Fruit fly (Drosophila melanogaster) whole organism, embryonic: ENCODE results near the gene al.

Experiments
- B-H2 ChIP-seq: fragments of 200-800 bp; sonication (Bioruptor generic); optimal IDR thresholded peaks from 2 replicates; lab custom pipeline; 2018; ENCODE audit warnings: missing biosample characterization, mild to moderate bottlenecking, missing genetic modification characterization
- CG11247 ChIP-seq: fragments of 200-800 bp; sonication (Bioruptor generic); IDR thresholded peaks from 2 replicates; pipeline ENCODE4 v1.3.6; 2022; ENCODE audit warnings: missing biosample characterization, missing genetic modification characterization
- CG11504 ChIP-seq: fragments of 200-800 bp; sonication (Bioruptor generic); optimal IDR thresholded peaks from 3 replicates; lab custom pipeline; 2019; ENCODE audit warnings: missing biosample characterization, mild to moderate bottlenecking, missing genetic modification characterization, moderate library complexity
- CG11723 ChIP-seq: fragments of 200-800 bp; sonication (Bioruptor generic); optimal IDR thresholded peaks from 2 replicates; lab custom pipeline; 2017; ENCODE audit warnings: missing biosample characterization, mild to moderate bottlenecking, missing genetic modification characterization
- CG12071 ChIP-seq: fragments of 200-800 bp; sonication (Bioruptor generic); optimal IDR thresholded peaks from 3 replicates; lab custom pipeline; 2018; ENCODE audit warnings: missing biosample characterization, mild to moderate bottlenecking, missing genetic modification characterization
- CG12942 ChIP-seq: fragments of 200-800 bp; sonication (Bioruptor generic); optimal IDR thresholded peaks from 3 replicates; lab custom pipeline; 2016; ENCODE audit warnings: missing biosample characterization, missing genetic modification characterization
- CG14860 ChIP-seq: fragments of 200-800 bp; sonication (Bioruptor generic); IDR thresholded peaks from 3 replicates; pipeline ENCODE4 v1.3.6; 2022; ENCODE audit warnings: missing biosample characterization, missing genetic modification characterization; ENCODE audit not compliant: partially characterized antibody
- CG15073 ChIP-seq: fragments of 200-800 bp; sonication (Bioruptor generic); optimal IDR thresholded peaks from 2 replicates; lab custom pipeline; 2016; ENCODE audit warnings: missing biosample characterization, missing genetic modification characterization
- CG1529 ChIP-seq: fragments of 200-800 bp; sonication (Bioruptor generic); optimal IDR thresholded peaks from 3 replicates; lab custom pipeline; 2018; ENCODE audit warnings: missing biosample characterization, missing genetic modification characterization
- CG1602 ChIP-seq: fragments of 200-800 bp; sonication (Bioruptor generic); optimal IDR thresholded peaks from 3 replicates; lab custom pipeline; 2016; ENCODE audit warnings: missing biosample characterization, missing genetic modification characterization
- CG17612 ChIP-seq: fragments of 200-800 bp; sonication (Bioruptor generic); IDR thresholded peaks from 2 replicates; pipeline ENCODE4 v1.3.6; 2022; ENCODE audit warnings: missing biosample characterization, missing genetic modification characterization
- CG1832 ChIP-seq: fragments of 200-800 bp; sonication (Bioruptor generic); optimal IDR thresholded peaks from 2 replicates; lab custom pipeline; 2017; ENCODE audit warnings: missing biosample characterization, mild to moderate bottlenecking, missing genetic modification characterization, inconsistent platforms
- CG18764 ChIP-seq: fragments of 200-800 bp; sonication (Bioruptor generic); optimal IDR thresholded peaks from 3 replicates; lab custom pipeline; 2016; ENCODE audit warnings: missing biosample characterization, missing genetic modification characterization
- CG2120 ChIP-seq: fragments of 200-800 bp; sonication (Bioruptor generic); optimal IDR thresholded peaks from 3 replicates; lab custom pipeline; 2016; ENCODE audit warnings: missing biosample characterization, missing genetic modification characterization
- CG30431 ChIP-seq: fragments of 200-800 bp; sonication (Bioruptor generic); optimal IDR thresholded peaks from 2 replicates; lab custom pipeline; 2017; ENCODE audit warnings: missing biosample characterization, missing genetic modification characterization
- CG31388 ChIP-seq: fragments of 200-800 bp; sonication (Bioruptor generic); optimal IDR thresholded peaks from 2 replicates; lab custom pipeline; 2016; ENCODE audit warnings: missing biosample characterization, missing genetic modification characterization
- CG5953 ChIP-seq: fragments of 200-800 bp; sonication (Bioruptor generic); IDR thresholded peaks from 2 replicates; pipeline ENCODE4 v1.3.6; 2022; ENCODE audit warnings: missing biosample characterization, missing genetic modification characterization
- CkIIα-i1 ChIP-seq: fragments of 200-800 bp; sonication (Bioruptor generic); IDR thresholded peaks from 2 replicates; pipeline ENCODE4 v1.3.6; 2022; ENCODE audit warnings: missing biosample characterization, missing genetic modification characterization
- D19A ChIP-seq: fragments of 200-800 bp; optimal IDR thresholded peaks from 3 replicates; lab custom pipeline; 2019; ENCODE audit warnings: missing biosample characterization, mild to moderate bottlenecking, missing genetic modification characterization, moderate library complexity
- Dll ChIP-seq: fragments of 200-800 bp; sonication (Bioruptor generic); IDR thresholded peaks from 4 replicates; pipeline ENCODE4 v1.3.6; 2022; ENCODE audit warnings: missing biosample characterization, missing genetic modification characterization; ENCODE audit not compliant: partially characterized antibody
- Dp ChIP-seq: fragments of 200-800 bp; sonication (Bioruptor generic); optimal IDR thresholded peaks from 2 replicates; lab custom pipeline; 2018; ENCODE audit warnings: missing biosample characterization, mild to moderate bottlenecking, missing genetic modification characterization, moderate library complexity
- Ets97D ChIP-seq: fragments of 200-800 bp; sonication (Bioruptor generic); optimal IDR thresholded peaks from 3 replicates; lab custom pipeline; 2016; ENCODE audit warnings: missing biosample characterization, missing genetic modification characterization
- HHEX ChIP-seq: fragments of 200-800 bp; sonication (Bioruptor generic); optimal IDR thresholded peaks from 3 replicates; lab custom pipeline; 2017; ENCODE audit warnings: missing biosample characterization, mild to moderate bottlenecking, missing genetic modification characterization, missing genetic modification reagents
- Lpt ChIP-seq: fragments of >200 bp; optimal IDR thresholded peaks from 2 replicates; lab custom pipeline; 2018; ENCODE audit warnings: missing biosample characterization, missing genetic modification characterization
- MBD-R2 ChIP-seq: fragments of 200-800 bp; sonication (Bioruptor generic); IDR thresholded peaks from 2 replicates; pipeline ENCODE4 v1.3.6; 2022; ENCODE audit warnings: missing biosample characterization, missing genetic modification characterization
- Med ChIP-seq: fragments of 200-800 bp; sonication (Bioruptor generic); peaks from one replicate; lab custom pipeline; 2016; ENCODE audit warnings: missing biosample characterization, missing genetic modification characterization, mild to moderate bottlenecking, inconsistent platforms, moderate library complexity
- Myb ChIP-seq: fragments of 200-800 bp; sonication (Bioruptor generic); optimal IDR thresholded peaks from 2 replicates; lab custom pipeline; 2016; ENCODE audit warnings: missing biosample characterization, missing genetic modification characterization
- NK7.1 ChIP-seq: fragments of 200-800 bp; sonication (Bioruptor generic); optimal IDR thresholded peaks from 3 replicates; lab custom pipeline; 2016; ENCODE audit warnings: missing biosample characterization, missing genetic modification characterization
- Ptx1 ChIP-seq: fragments of 200-800 bp; sonication (Bioruptor generic); IDR thresholded peaks from 2 replicates; pipeline ENCODE4 v1.3.6; 2022; ENCODE audit warnings: missing biosample characterization, missing genetic modification characterization
- Side ChIP-seq: fragments of 200-800 bp; sonication (Bioruptor generic); optimal IDR thresholded peaks from 2 replicates; lab custom pipeline; 2016; ENCODE audit warnings: missing biosample characterization, missing genetic modification characterization
- Xbp1 ChIP-seq: fragments of 200-800 bp; sonication (Bioruptor generic); optimal IDR thresholded peaks from 3 replicates; lab custom pipeline; 2016; ENCODE audit warnings: missing biosample characterization, mild to moderate bottlenecking, missing genetic modification characterization
- aop ChIP-seq: fragments of 200-800 bp; sonication (Bioruptor generic); IDR thresholded peaks from 2 replicates; pipeline ENCODE4 v1.3.6; 2022; ENCODE audit warnings: missing biosample characterization, missing genetic modification characterization
- ara ChIP-seq: fragments of 200-800 bp; sonication (Bioruptor generic); IDR thresholded peaks from 2 replicates; pipeline ENCODE4 v1.3.6; 2022; ENCODE audit warnings: missing biosample characterization, missing genetic modification characterization
- ase ChIP-seq: fragments of 200-800 bp; sonication (Bioruptor generic); IDR thresholded peaks from 3 replicates; pipeline ENCODE4 v1.3.6; 2022; ENCODE audit warnings: missing biosample characterization, missing genetic modification characterization
- btn ChIP-seq: fragments of 200-800 bp; sonication (Bioruptor generic); optimal IDR thresholded peaks from 2 replicates; lab custom pipeline; 2016; ENCODE audit warnings: missing biosample characterization, missing genetic modification characterization
- cwo ChIP-seq: fragments of 200-800 bp; sonication (Bioruptor generic); optimal IDR thresholded peaks from 3 replicates; lab custom pipeline; 2017; ENCODE audit warnings: missing biosample characterization, missing genetic modification characterization, mild to moderate bottlenecking, moderate library complexity, missing genetic modification reagents
- dati ChIP-seq: fragments of 200-800 bp; sonication (Bioruptor generic); IDR thresholded peaks from 2 replicates; pipeline ENCODE4 v1.3.6; 2022; ENCODE audit warnings: missing biosample characterization, missing genetic modification characterization
- dimm ChIP-seq: fragments of 200-800 bp; sonication (Bioruptor generic); IDR thresholded peaks from 2 replicates; pipeline ENCODE4 v1.3.6; 2022; ENCODE audit warnings: missing biosample characterization, missing genetic modification characterization
- gcm ChIP-seq: fragments of 200-800 bp; sonication (Bioruptor generic); optimal IDR thresholded peaks from 2 replicates; lab custom pipeline; 2019; ENCODE audit warnings: missing biosample characterization, mild to moderate bottlenecking, missing genetic modification characterization, moderate library complexity
- mam ChIP-seq: fragments of 200-800 bp; sonication (Bioruptor generic); optimal IDR thresholded peaks from 3 replicates; lab custom pipeline; 2016; ENCODE audit warnings: missing biosample characterization, missing genetic modification characterization
- nerfin-2 ChIP-seq: fragments of 200-800 bp; sonication (Bioruptor generic); IDR thresholded peaks from 2 replicates; pipeline ENCODE4 v1.3.6; 2022; ENCODE audit warnings: missing biosample characterization, missing genetic modification characterization; ENCODE audit not compliant: partially characterized antibody
- pzg ChIP-seq: fragments of 200-800 bp; sonication (Bioruptor generic); optimal IDR thresholded peaks from 3 replicates; lab custom pipeline; 2018; ENCODE audit warnings: missing biosample characterization, mild to moderate bottlenecking, missing genetic modification characterization, moderate library complexity
- run ChIP-seq: fragments of 200-800 bp; sonication (Bioruptor generic); optimal IDR thresholded peaks from 3 replicates; lab custom pipeline; 2018; ENCODE audit warnings: missing biosample characterization, mild to moderate bottlenecking, missing genetic modification characterization
- sens-2 ChIP-seq: fragments of 200-800 bp; sonication (Bioruptor generic); IDR thresholded peaks from 2 replicates; pipeline ENCODE4 v1.3.6; 2022; ENCODE audit warnings: missing biosample characterization, missing genetic modification characterization
- sim ChIP-seq: fragments of 200-800 bp; sonication (Bioruptor generic); IDR thresholded peaks from 2 replicates; pipeline ENCODE4 v1.3.6; 2022; ENCODE audit warnings: missing biosample characterization, missing genetic modification characterization
- sob ChIP-seq: fragments of 200-800 bp; sonication (Bioruptor generic); IDR thresholded peaks from 2 replicates; pipeline ENCODE4 v1.3.6; 2022; ENCODE audit warnings: missing biosample characterization, missing genetic modification characterization
- sqz ChIP-seq: fragments of 200-800 bp; sonication (Bioruptor generic); optimal IDR thresholded peaks from 3 replicates; lab custom pipeline; 2018; ENCODE audit warnings: missing biosample characterization, mild to moderate bottlenecking, missing genetic modification characterization
- sr ChIP-seq: fragments of 200-800 bp; sonication (Bioruptor generic); IDR thresholded peaks from 3 replicates; pipeline ENCODE4 v1.3.6; 2022; ENCODE audit warnings: missing biosample characterization, missing genetic modification characterization
- tup ChIP-seq: fragments of 200-800 bp; sonication (Bioruptor generic); optimal IDR thresholded peaks from 2 replicates; lab custom pipeline; 2016; ENCODE audit warnings: missing biosample characterization, mild to moderate bottlenecking, missing genetic modification characterization, moderate library complexity
- wek ChIP-seq: fragments of 200-800 bp; sonication (Bioruptor generic); optimal IDR thresholded peaks from 3 replicates; lab custom pipeline; 2018; ENCODE audit warnings: missing biosample characterization, mild to moderate bottlenecking, missing genetic modification characterization, moderate library complexity
- z ChIP-seq: fragments of 200-800 bp; sonication (Bioruptor generic); IDR thresholded peaks from 3 replicates; pipeline ENCODE4 v1.3.6; 2022; ENCODE audit warnings: missing biosample characterization, missing genetic modification characterization

Gene al

dm6 chr2L:421119-421821, 43.4 kb downstream of the al start, which contains the start of the genes CG11885 and CG13692 (continued):
- TF ChIP-seq cwo (GFP tag; lab: Kevin White, UChicago), result no peak
- TF ChIP-seq CG14860 (GFP tag; lab: Robert Waterston, UW), result peak; percentile 92
- TF ChIP-seq gcm, result peak; percentile 37
- peak; percentile 69 for TF ChIP-seq Myb
- TF ChIP-seq CG12071 (GFP tag; lab: Kevin White, UChicago), result no peak
- TF ChIP-seq dati, result no peak
- TF ChIP-seq CG1529 (GFP tag; lab: Kevin White, UChicago), result no peak
- TF ChIP-seq Side (GFP tag; lab: Kevin White, UChicago), result no peak
- no peak for TF ChIP-seq btn (GFP tag; lab: Kevin White, UChicago)
- TF ChIP-seq mam, result no peak
- no peak for TF ChIP-seq run (tag; lab: Kevin White, UChicago)
- no peak for TF ChIP-seq tup (GFP tag; lab: Kevin White, UChicago)
- no peak for TF ChIP-seq CG5953 (GFP tag; lab: Robert Waterston, UW)
- TF ChIP-seq ase (GFP tag; lab: Robert Waterston, UW), result no peak
- TF ChIP-seq aop (GFP tag; lab: Robert Waterston, UW), result no peak
- TF ChIP-seq HHEX, result no peak
- no peak for TF ChIP-seq CG1832 (GFP tag; lab: Kevin White, UChicago)
- no peak for TF ChIP-seq sim (GFP tag; lab: Robert Waterston, UW)
- TF ChIP-seq sr (GFP tag; lab: Robert Waterston, UW), result no peak
- peak; percentile 98 for TF ChIP-seq Dll (GFP tag; lab: Robert Waterston, UW)
- peak; percentile 81 for TF ChIP-seq sqz
- peak; percentile 98 for TF ChIP-seq pzg (GFP tag; lab: Kevin White, UChicago)
- peak; percentile 53 for TF ChIP-seq Xbp1 (GFP tag; lab: Kevin White, UChicago)
- TF ChIP-seq Lpt, result no peak
- TF ChIP-seq nerfin-2 (GFP tag; lab: Robert Waterston, UW), result peak; percentile 95
- no peak for TF ChIP-seq CkIIα-i1 (GFP tag; lab: Robert Waterston, UW)
- TF ChIP-seq dimm (GFP tag; lab: Robert Waterston, UW), result no peak
- TF ChIP-seq Dp, result peak; percentile 81
- no peak for TF ChIP-seq CG15073 (GFP tag; lab: Kevin White, UChicago)
- TF ChIP-seq ara (GFP tag; lab: Robert Waterston, UW), result no peak
- TF ChIP-seq CG30431, result no peak
- TF ChIP-seq CG1602 (GFP tag; lab: Kevin White, UChicago), result no peak
- TF ChIP-seq Ptx1 (GFP tag; lab: Robert Waterston, UW), result no peak
- TF ChIP-seq CG17612, result no peak
- TF ChIP-seq sob (GFP tag; lab: Robert Waterston, UW), result peak; percentile 60
- TF ChIP-seq CG18764, result peak; percentile 9
- no peak for TF ChIP-seq CG31388 (GFP tag; lab: Kevin White, UChicago)
- peak; percentile 35 for TF ChIP-seq D19A (tag; lab: Kevin White, UChicago)
- TF ChIP-seq B-H2 (GFP tag; lab: Kevin White, UChicago), result peak; percentile 75
- peak; percentile 87 for TF ChIP-seq MBD-R2 (GFP tag; lab: Robert Waterston, UW)
- no peak for TF ChIP-seq z (GFP tag; lab: Robert Waterston, UW)
- TF ChIP-seq sens-2 (GFP tag; lab: Robert Waterston, UW), result peak; percentile 93
- TF ChIP-seq CG11247 (GFP tag; lab: Robert Waterston, UW), result no peak
- peak; percentile 19 for TF ChIP-seq CG12942
- TF ChIP-seq CG11504 (tag; lab: Kevin White, UChicago), result peak; percentile 55
- TF ChIP-seq Med (GFP tag; lab: Kevin White, UChicago), result peak; percentile 88
- TF ChIP-seq Ets97D, result peak; percentile 94
- TF ChIP-seq CG2120 (GFP tag; lab: Kevin White, UChicago), result peak; percentile 51
- no peak for TF ChIP-seq CG11723 (GFP tag; lab: Kevin White, UChicago)
- no peak for TF ChIP-seq wek (GFP tag; lab: Kevin White, UChicago)
- no peak for TF ChIP-seq NK7.1 (GFP tag; lab: Kevin White, UChicago)
